Worm (Caenorhabditis elegans): Measurements from ENCODE around the gene Y79H2A.12.

The Y79H2A.12 gene

ce11 chrIII:12028769-12029168, at the start of gene Y79H2A.12:
Y79H2A.12 (minus strand) TSS chrIII:12028869.
- TF ChIP-seq W03F9.2 (tag; optimal IDR thresholded peaks at IDR 0.05) (no peak), dao-5 (tag; optimal IDR thresholded peaks at IDR 0.05) (no peak), him-1 (tag; optimal IDR thresholded peaks at IDR 0.05) (no peak)

- TF ChIP-seq dao-5 (tag; optimal IDR thresholded peaks at IDR 0.05) (no peak), him-1 (tag; optimal IDR thresholded peaks at IDR 0.05) (no peak), W03F9.2 (tag; optimal IDR thresholded peaks at IDR 0.05) (no peak)
Measured at ce11 chrIII:12077456-12077855, 48.8 kb upstream of the Y79H2A.12 start, which contains the start of gene php-3. php-3 (minus strand) TSS chrIII:12077556.

- TF ChIP-seq dao-5 (tag; optimal IDR thresholded peaks at IDR 0.05) = no peak
- no peak for TF ChIP-seq W03F9.2 (tag; optimal IDR thresholded peaks at IDR 0.05)
- no peak for TF ChIP-seq him-1 (tag; optimal IDR thresholded peaks at IDR 0.05)
Measured at ce11 chrIII:12067736-12068135, 39.1 kb upstream of the Y79H2A.12 start.

- TF ChIP-seq dao-5 (tag; optimal IDR thresholded peaks at IDR 0.05) (no peak), him-1 (tag; optimal IDR thresholded peaks at IDR 0.05) (no peak)
Measured at ce11 chrIII:12064494-12064893, 35.8 kb upstream of the Y79H2A.12 start.

- TF ChIP-seq W03F9.2 (tag; optimal IDR thresholded peaks at IDR 0.05) (no peak), dao-5 (tag; optimal IDR thresholded peaks at IDR 0.05) (no peak), him-1 (tag; optimal IDR thresholded peaks at IDR 0.05) (no peak)
Measured at ce11 chrIII:12063934-12064333, 35.3 kb upstream of the Y79H2A.12 start.

- TF ChIP-seq him-1 (tag; optimal IDR thresholded peaks at IDR 0.05) (no peak), W03F9.2 (tag; optimal IDR thresholded peaks at IDR 0.05) (no peak), dao-5 (tag; optimal IDR thresholded peaks at IDR 0.05) (no peak)
Measured at ce11 chrIII:12061413-12061812, 32.7 kb upstream of the Y79H2A.12 start, which contains the start of gene zyg-8. zyg-8 (plus strand) TSS chrIII:12061713.

- TF ChIP-seq him-1 (tag; optimal IDR thresholded peaks at IDR 0.05) (no peak), dao-5 (tag; optimal IDR thresholded peaks at IDR 0.05) (no peak), W03F9.2 (tag; optimal IDR thresholded peaks at IDR 0.05) (no peak)
Measured at ce11 chrIII:12060092-12060491, 31.4 kb upstream of the Y79H2A.12 start.

- TF ChIP-seq dao-5 (tag; optimal IDR thresholded peaks at IDR 0.05) = no peak
- TF ChIP-seq him-1 (tag; optimal IDR thresholded peaks at IDR 0.05) = no peak
- no peak for TF ChIP-seq W03F9.2 (tag; optimal IDR thresholded peaks at IDR 0.05)
Measured at ce11 chrIII:12059521-12059920, 30.9 kb upstream of the Y79H2A.12 start.

ce11 chrIII:12058429-12058828, 29.8 kb upstream of the Y79H2A.12 start, which contains the start of gene arx-3:
arx-3 (minus strand) TSS chrIII:12058458.
- TF ChIP-seq dao-5 (tag; optimal IDR thresholded peaks at IDR 0.05) (no peak), W03F9.2 (tag; optimal IDR thresholded peaks at IDR 0.05) (peak; percentile 10), him-1 (tag; optimal IDR thresholded peaks at IDR 0.05) (no peak)

ce11 chrIII:12052206-12052605, 23.5 kb upstream of the Y79H2A.12 start, which contains the start of gene Y79H2A.3:
Y79H2A.3 (minus strand) TSS chrIII:12052306.
- TF ChIP-seq dao-5 (tag; optimal IDR thresholded peaks at IDR 0.05) = no peak
- TF ChIP-seq W03F9.2 (tag; optimal IDR thresholded peaks at IDR 0.05) = no peak
- TF ChIP-seq him-1 (tag; optimal IDR thresholded peaks at IDR 0.05) = no peak

- TF ChIP-seq W03F9.2 (tag; optimal IDR thresholded peaks at IDR 0.05) (no peak), dao-5 (tag; optimal IDR thresholded peaks at IDR 0.05) (no peak), him-1 (tag; optimal IDR thresholded peaks at IDR 0.05) (no peak)
Measured at ce11 chrIII:12040999-12041398, 12.3 kb upstream of the Y79H2A.12 start, which contains the start of gene Y79H2A.4. Y79H2A.4 (plus strand) TSS chrIII:12041299.

ce11 chrIII:12037217-12037616, 8.5 kb upstream of the Y79H2A.12 start:
- TF ChIP-seq W03F9.2 (tag; optimal IDR thresholded peaks at IDR 0.05) (no peak), him-1 (tag; optimal IDR thresholded peaks at IDR 0.05) (no peak), dao-5 (tag; optimal IDR thresholded peaks at IDR 0.05) (no peak)

ce11 chrIII:12034311-12034710, 5.6 kb upstream of the Y79H2A.12 start:
- TF ChIP-seq W03F9.2 (tag; optimal IDR thresholded peaks at IDR 0.05) = no peak
- TF ChIP-seq dao-5 (tag; optimal IDR thresholded peaks at IDR 0.05) = no peak
- TF ChIP-seq him-1 (tag; optimal IDR thresholded peaks at IDR 0.05) = no peak

ce11 chrIII:12033259-12033658, 4.6 kb upstream of the Y79H2A.12 start:
- no peak for TF ChIP-seq dao-5 (tag; optimal IDR thresholded peaks at IDR 0.05)
- no peak for TF ChIP-seq W03F9.2 (tag; optimal IDR thresholded peaks at IDR 0.05)
- TF ChIP-seq him-1 (tag; optimal IDR thresholded peaks at IDR 0.05) = no peak

ce11 chrIII:12030669-12031068, 2.0 kb upstream of the Y79H2A.12 start, which contains the start of gene Y79H2A.2:
Y79H2A.2 (minus strand) TSS chrIII:12030769.
- TF ChIP-seq dao-5 (tag; optimal IDR thresholded peaks at IDR 0.05) = no peak
- TF ChIP-seq him-1 (tag; optimal IDR thresholded peaks at IDR 0.05) = no peak
- TF ChIP-seq W03F9.2 (tag; optimal IDR thresholded peaks at IDR 0.05) = no peak
